Fruit fly (Drosophila melanogaster): ENCODE results near the gene yellow-g.

yellow-g gene

dm6 chr3L:2272669-2273068 lies at the start of gene yellow-g:
Gene yellow-g (minus strand): TSS chr3L:2272769.
- no peak for TF ChIP-seq CG17801 (GFP tag; optimal IDR thresholded peaks at IDR 0.05; ENCODE audit: partially characterized antibody)

- no peak for TF ChIP-seq CG17801 (GFP tag; optimal IDR thresholded peaks at IDR 0.05; ENCODE audit: partially characterized antibody)
These were observed 9.9 kb upstream of the yellow-g start, which contains the start of gene MsR2 for dm6 chr3L:2282506-2282905. Gene MsR2 (plus strand): TSS chr3L:2282883.

- no peak for TF ChIP-seq CG17801 (GFP tag; optimal IDR thresholded peaks at IDR 0.05; ENCODE audit: partially characterized antibody)
These were observed 3.7 kb upstream of the yellow-g start, which contains the start of gene yellow-g2 for dm6 chr3L:2276250-2276649. Gene yellow-g2 (plus strand): TSS chr3L:2276550.

- TF ChIP-seq CG17801 (GFP tag; optimal IDR thresholded peaks at IDR 0.05; ENCODE audit: partially characterized antibody), result no peak
These were observed 823 bp upstream of the yellow-g start for dm6 chr3L:2273392-2273791.

- no peak for TF ChIP-seq CG17801 (GFP tag; optimal IDR thresholded peaks at IDR 0.05; ENCODE audit: partially characterized antibody)
These were observed 4.0 kb downstream of the yellow-g start, which contains the start of gene CG32302 for dm6 chr3L:2268525-2268924. Gene CG32302 (plus strand): TSS chr3L:2268825.

- TF ChIP-seq CG17801 (GFP tag; optimal IDR thresholded peaks at IDR 0.05; ENCODE audit: partially characterized antibody), result no peak
These were observed 5.0 kb downstream of the yellow-g start, which contains the start of gene obst-I for dm6 chr3L:2267558-2267957. Gene obst-I (plus strand): TSS chr3L:2267858.

dm6 chr3L:2265692-2266444 lies 6.7 kb downstream of the yellow-g start, which contains the start of the genes ecd and CG13806:
Gene ecd (minus strand): TSS chr3L:2265857.
Gene CG13806 (plus strand): TSS chr3L:2266394.
- TF ChIP-seq CG17801 (GFP tag; optimal IDR thresholded peaks at IDR 0.05; ENCODE audit: partially characterized antibody), result no peak

dm6 chr3L:2262515-2262944 lies 10.0 kb downstream of the yellow-g start, which contains the start of the genes oxt and CG13807:
Gene oxt (minus strand): TSS chr3L:2262664.
Gene CG13807 (plus strand): TSS chr3L:2262919.
- TF ChIP-seq CG17801 (GFP tag; optimal IDR thresholded peaks at IDR 0.05; ENCODE audit: partially characterized antibody), result peak; percentile 93

dm6 chr3L:2261282-2261681 lies 11.3 kb downstream of the yellow-g start:
- no peak for TF ChIP-seq CG17801 (GFP tag; optimal IDR thresholded peaks at IDR 0.05; ENCODE audit: partially characterized antibody)

- TF ChIP-seq CG17801 (GFP tag; optimal IDR thresholded peaks at IDR 0.05; ENCODE audit: partially characterized antibody), result peak; percentile 99
These were observed 15.1 kb downstream of the yellow-g start, which contains the start of the genes CG1275 and Elp5 for dm6 chr3L:2257412-2257862. Gene CG1275 (minus strand): TSS chr3L:2257423. Gene Elp5 (plus strand): TSS chr3L:2257456.

- TF ChIP-seq CG17801 (GFP tag; optimal IDR thresholded peaks at IDR 0.05; ENCODE audit: partially characterized antibody), result no peak
These were observed 16.0 kb downstream of the yellow-g start for dm6 chr3L:2256422-2257172.

- TF ChIP-seq CG17801 (GFP tag; optimal IDR thresholded peaks at IDR 0.05; ENCODE audit: partially characterized antibody), result no peak
These were observed 16.8 kb downstream of the yellow-g start for dm6 chr3L:2255775-2256174.

dm6 chr3L:2253962-2254662 lies 18.5 kb downstream of the yellow-g start:
- TF ChIP-seq CG17801 (GFP tag; optimal IDR thresholded peaks at IDR 0.05; ENCODE audit: partially characterized antibody), result no peak

dm6 chr3L:2248335-2248734 lies 24.2 kb downstream of the yellow-g start, which contains the start of gene CG32305:
Gene CG32305 (plus strand): TSS chr3L:2248635.
- no peak for TF ChIP-seq CG17801 (GFP tag; optimal IDR thresholded peaks at IDR 0.05; ENCODE audit: partially characterized antibody)

Data from ovary, adult (tissue).